Worm (Caenorhabditis elegans) whole organism, young adult: ENCODE measurements around the gene tctn-1.
A peak's percentile ranks its signal among the peaks of the same experiment; 100 is the strongest.

Experiments used
- B0019.2 ChIP-seq: fragments of 200-800 bp; sonication (Bioruptor generic); conservative IDR thresholded peaks from 2 replicates; pipeline ENCODE4 v1.3.6; 2022; ENCODE audit warnings: missing genetic modification reagents, missing genetic modification characterization, missing compliant biosample characterization
- F10E7.11 ChIP-seq: sonication (generic microtip); optimal IDR thresholded peaks from 2 replicates; lab custom pipeline; 2017; ENCODE audit warnings: mild to moderate bottlenecking, missing genetic modification characterization, moderate library complexity, missing compliant biosample characterization
- F37B4.10 ChIP-seq: fragments of 200-800 bp; sonication (Bioruptor generic); IDR thresholded peaks from 2 replicates; pipeline ENCODE4 v1.3.6; 2022; ENCODE audit warnings: missing genetic modification characterization, missing compliant biosample characterization
- F57A8.1 ChIP-seq: fragments of 200-800 bp; sonication (Bioruptor generic); optimal IDR thresholded peaks from 2 replicates; lab custom pipeline; 2018; ENCODE audit warnings: mild to moderate bottlenecking, missing genetic modification characterization, moderate library complexity, missing compliant biosample characterization
- K12H6.12 ChIP-seq: fragments of 200-800 bp; sonication (Bioruptor generic); optimal IDR thresholded peaks from 2 replicates; lab custom pipeline; 2018; ENCODE audit warnings: mild to moderate bottlenecking, missing genetic modification characterization, missing compliant biosample characterization
- T07F8.4 ChIP-seq: sonication (generic microtip); optimal IDR thresholded peaks from 2 replicates; lab custom pipeline; 2016; ENCODE audit warnings: mild to moderate bottlenecking, missing genetic modification characterization, moderate library complexity, missing compliant biosample characterization
- Y56A3A.18 ChIP-seq: fragments of 200-800 bp; sonication (Bioruptor generic); IDR thresholded peaks from 2 replicates; pipeline ENCODE4 v1.3.6; 2022; ENCODE audit warnings: missing genetic modification reagents, missing genetic modification characterization, missing compliant biosample characterization
- Y67H2A.10 ChIP-seq: fragments of 200-800 bp; sonication (Bioruptor generic); conservative IDR thresholded peaks from 2 replicates; pipeline ENCODE4 v1.3.6; 2022; ENCODE audit warnings: missing genetic modification reagents, missing genetic modification characterization, missing compliant biosample characterization
- ZK185.1 ChIP-seq: sonication (generic microtip); optimal IDR thresholded peaks from 2 replicates; lab custom pipeline; 2016; ENCODE audit warnings: mild to moderate bottlenecking, missing genetic modification characterization, missing compliant biosample characterization; ENCODE audit not compliant: poor library complexity, severe bottlenecking
- akir-1 ChIP-seq: fragments of 200-800 bp; sonication (Bioruptor generic); optimal IDR thresholded peaks from 2 replicates; lab custom pipeline; 2018; ENCODE audit warnings: mild to moderate bottlenecking, missing genetic modification characterization, moderate library complexity, missing compliant biosample characterization
- athp-1 ChIP-seq: sonication (generic microtip); optimal IDR thresholded peaks from 2 replicates; lab custom pipeline; 2017; ENCODE audit warnings: mild to moderate bottlenecking, missing genetic modification characterization, missing compliant biosample characterization
- bed-2 ChIP-seq: fragments of 200-800 bp; sonication (Bioruptor generic); IDR thresholded peaks from 2 replicates; pipeline ENCODE4 v1.3.6; 2022; ENCODE audit warnings: missing genetic modification reagents, missing genetic modification characterization, missing compliant biosample characterization
- ccch-3 ChIP-seq: fragments of 200-800 bp; sonication (Bioruptor generic); optimal IDR thresholded peaks from 2 replicates; lab custom pipeline; 2018; ENCODE audit warnings: mild to moderate bottlenecking, missing genetic modification characterization, missing compliant biosample characterization
- ceh-27 ChIP-seq: fragments of 200-800 bp; sonication (Bioruptor generic); optimal IDR thresholded peaks from 2 replicates; lab custom pipeline; 2018; ENCODE audit warnings: mild to moderate bottlenecking, missing genetic modification characterization, moderate library complexity, missing compliant biosample characterization
- die-1 ChIP-seq: sonication (generic microtip); optimal IDR thresholded peaks from 2 replicates; lab custom pipeline; 2016; ENCODE audit warnings: missing genotype, mild to moderate bottlenecking, missing genetic modification characterization, missing compliant biosample characterization
- egl-18 ChIP-seq: fragments of 200-800 bp; sonication (Bioruptor generic); IDR thresholded peaks from 2 replicates; pipeline ENCODE4 v1.3.6; 2022; ENCODE audit warnings: missing genetic modification reagents, missing genetic modification characterization, missing compliant biosample characterization
- egrh-3 ChIP-seq: fragments of 200-800 bp; sonication (Bioruptor generic); IDR thresholded peaks from 2 replicates; pipeline ENCODE4 v1.3.6; 2022; ENCODE audit warnings: missing genetic modification reagents, missing genetic modification characterization, missing compliant biosample characterization
- ekl-4 ChIP-seq: fragments of 200-800 bp; sonication (Bioruptor generic); IDR thresholded peaks from 2 replicates; pipeline ENCODE4 v1.3.6; 2022; ENCODE audit warnings: missing genetic modification reagents, missing genetic modification characterization, missing compliant biosample characterization
- fkh-3 ChIP-seq: sonication (generic microtip); optimal IDR thresholded peaks from 2 replicates; lab custom pipeline; 2016; ENCODE audit warnings: mild to moderate bottlenecking, missing genetic modification characterization, missing compliant biosample characterization
- him-1 ChIP-seq: sonication (generic microtip); optimal IDR thresholded peaks from 2 replicates; lab custom pipeline; 2016; ENCODE audit warnings: missing genotype, missing genetic modification reagents, missing genetic modification characterization, missing compliant biosample characterization
- hlh-12 ChIP-seq: sonication (generic microtip); optimal IDR thresholded peaks from 2 replicates; lab custom pipeline; 2016; ENCODE audit warnings: missing genetic modification characterization, missing compliant biosample characterization
- hmg-20 ChIP-seq: fragments of 200-800 bp; sonication (Bioruptor generic); IDR thresholded peaks from 2 replicates; pipeline ENCODE4 v1.3.6; 2022; ENCODE audit warnings: missing genetic modification reagents, missing genetic modification characterization, missing compliant biosample characterization
- lag-1 ChIP-seq: fragments of 200-800 bp; sonication (Bioruptor generic); IDR thresholded peaks from 2 replicates; pipeline ENCODE4 v1.3.6; 2022; ENCODE audit warnings: missing genetic modification reagents, missing genetic modification characterization, missing compliant biosample characterization
- let-526 ChIP-seq: fragments of 200-800 bp; sonication (Bioruptor generic); IDR thresholded peaks from 2 replicates; pipeline ENCODE4 v1.3.6; 2022; ENCODE audit warnings: missing genetic modification reagents, missing genetic modification characterization, missing compliant biosample characterization
- lin-26 ChIP-seq: fragments of 200-800 bp; sonication (Bioruptor generic); IDR thresholded peaks from 2 replicates; pipeline ENCODE4 v1.3.6; 2022; ENCODE audit warnings: missing genetic modification reagents, missing genetic modification characterization, missing compliant biosample characterization
- lin-54 ChIP-seq: fragments of 200-800 bp; sonication (Bioruptor generic); optimal IDR thresholded peaks from 2 replicates; lab custom pipeline; 2018; ENCODE audit warnings: mild to moderate bottlenecking, missing genetic modification characterization, missing compliant biosample characterization
- lsl-1 ChIP-seq: fragments of 200-800 bp; sonication (Bioruptor generic); optimal IDR thresholded peaks from 2 replicates; lab custom pipeline; 2018; ENCODE audit warnings: mild to moderate bottlenecking, missing genetic modification characterization, moderate library complexity, missing compliant biosample characterization
- lsy-27 ChIP-seq: sonication (generic microtip); optimal IDR thresholded peaks from 2 replicates; lab custom pipeline; 2017; ENCODE audit warnings: missing genetic modification characterization, mild to moderate bottlenecking, missing compliant biosample characterization, antibody characterized with exemption, missing genotype, borderline replicate concordance; ENCODE audit not compliant: insufficient read depth
- madf-3 ChIP-seq: fragments of 200-800 bp; sonication (Bioruptor generic); IDR thresholded peaks from 2 replicates; pipeline ENCODE4 v1.3.6; 2022; ENCODE audit warnings: missing genetic modification reagents, missing genetic modification characterization, missing compliant biosample characterization
- madf-6 ChIP-seq: fragments of 200-800 bp; sonication (Bioruptor generic); IDR thresholded peaks from 2 replicates; pipeline ENCODE4 v1.3.6; 2022; ENCODE audit warnings: missing genetic modification reagents, missing genetic modification characterization, missing compliant biosample characterization
- mes-4 ChIP-seq: sonication (generic microtip); optimal IDR thresholded peaks from 2 replicates; lab custom pipeline; 2016; ENCODE audit warnings: missing genotype, missing genetic modification characterization, missing compliant biosample characterization
- nfya-2 ChIP-seq: fragments of 200-800 bp; sonication (Bioruptor generic); IDR thresholded peaks from 2 replicates; pipeline ENCODE4 v1.3.6; 2022; ENCODE audit warnings: missing genetic modification reagents, missing genetic modification characterization, missing compliant biosample characterization
- nfyb-1 ChIP-seq: fragments of 200-800 bp; sonication (Bioruptor generic); IDR thresholded peaks from 2 replicates; pipeline ENCODE4 v1.3.6; 2022; ENCODE audit warnings: missing genetic modification reagents, missing genetic modification characterization, missing compliant biosample characterization
- nhr-179 ChIP-seq: sonication (generic microtip); optimal IDR thresholded peaks from 2 replicates; lab custom pipeline; 2016; ENCODE audit warnings: mild to moderate bottlenecking, missing genetic modification characterization, missing compliant biosample characterization
- rcor-1 ChIP-seq: fragments of 200-800 bp; sonication (Bioruptor generic); IDR thresholded peaks from 2 replicates; pipeline ENCODE4 v1.3.6; 2022; ENCODE audit warnings: missing genetic modification reagents, missing genetic modification characterization, missing compliant biosample characterization
- rpc-1 ChIP-seq, 2 experiments: fragments of 150-350 bp in 1 of 2; sonication (generic microtip) in 1 of 2; optimal IDR thresholded peaks; 2 replicates each; lab custom pipeline; 2014 to 2018; ENCODE audit warnings: missing biosample characterization in 1 of 2, missing genetic modification characterization in 1 of 2, missing genetic modification reagents in 1 of 2, missing genotype in 1 of 2
- somi-1 ChIP-seq: fragments of 200-800 bp; sonication (Bioruptor generic); optimal IDR thresholded peaks from 2 replicates; lab custom pipeline; 2018; ENCODE audit warnings: mild to moderate bottlenecking, missing genetic modification characterization, missing compliant biosample characterization
- tbp1 ChIP-seq: fragments of 200-800 bp; sonication (Bioruptor generic); optimal IDR thresholded peaks from 2 replicates; lab custom pipeline; 2018; ENCODE audit warnings: mild to moderate bottlenecking, missing genetic modification characterization, missing compliant biosample characterization
- unc-130 ChIP-seq: sonication (generic microtip); optimal IDR thresholded peaks from 2 replicates; lab custom pipeline; 2016; ENCODE audit warnings: missing genetic modification reagents, missing genetic modification characterization, missing compliant biosample characterization
- unc-62 ChIP-seq: fragments of 150-350 bp; optimal IDR thresholded peaks from 2 replicates; lab custom pipeline; 2014; ENCODE audit warnings: missing biosample characterization, missing genetic modification reagents, missing genetic modification characterization
- zfh-2 ChIP-seq: fragments of 200-800 bp; sonication (Bioruptor generic); conservative IDR thresholded peaks from 2 replicates; pipeline ENCODE4 v1.3.6; 2022; ENCODE audit warnings: missing genetic modification reagents, missing genetic modification characterization, missing compliant biosample characterization
- ztf-26 ChIP-seq: sonication (generic microtip); optimal IDR thresholded peaks from 2 replicates; lab custom pipeline; 2017; ENCODE audit warnings: missing genetic modification characterization, missing compliant biosample characterization
- ztf-6 ChIP-seq: fragments of 200-800 bp; sonication (Bioruptor generic); IDR thresholded peaks from 2 replicates; pipeline ENCODE4 v1.3.6; 2022; ENCODE audit warnings: missing genetic modification reagents, missing genetic modification characterization, missing compliant biosample characterization

Gene tctn-1

ce11 chrIV:4749728-4750278, 2.2 kb upstream of the tctn-1 start, which contains the start of the genes rpl-20 and Y17G9B.5 (continued):
- TF ChIP-seq akir-1 (GFP tag; lab: Kevin White, UChicago) (peak; percentile 80), athp-1 (peak; percentile 100), somi-1 (GFP tag; lab: Kevin White, UChicago) (peak; percentile 100), lsl-1 (GFP tag; lab: Kevin White, UChicago) (peak; percentile 100)

- TF ChIP-seq him-1 (tag; lab: Kevin White, UChicago) (no peak), somi-1 (GFP tag; lab: Kevin White, UChicago) (no peak), egrh-3 (GFP tag; lab: Robert Waterston, UW) (0 out of 2 replicates have a peak, but pooled peaks have one; percentile 4), F10E7.11 (tag; lab: Kevin White, UChicago) (no peak), nfyb-1 (GFP tag; lab: Robert Waterston, UW) (peak; percentile 5; the same call in 1 of the 2 replicates), zfh-2 (GFP tag; lab: Robert Waterston, UW) (peak; percentile 75), ceh-27 (no peak)
- TF ChIP-seq, all 124 proteins: peak for 3
Observed at ce11 chrIV:4749155-4749554, 1.5 kb upstream of the tctn-1 start.

- TF ChIP-seq Y67H2A.10 (GFP tag; lab: Robert Waterston, UW): no peak
- no peak for TF ChIP-seq lag-1
- TF ChIP-seq madf-3 (GFP tag; lab: Robert Waterston, UW): peak; percentile 79
- peak; percentile 79; the same call in 1 of the 2 replicates for TF ChIP-seq ekl-4 (GFP tag; lab: Robert Waterston, UW)
- TF ChIP-seq mes-4 (tag; lab: Kevin White, UChicago): peak; percentile 6
- TF ChIP-seq nfya-2: 0 out of 2 replicates have a peak, but pooled peaks have one; percentile 19
- no peak for TF ChIP-seq ccch-3 (GFP tag; lab: Kevin White, UChicago)
- TF ChIP-seq tbp1 (GFP tag; lab: Kevin White, UChicago): peak; percentile 59
- TF ChIP-seq F57A8.1 (GFP tag; lab: Kevin White, UChicago): no peak
- no peak for TF ChIP-seq bed-2 (GFP tag; lab: Robert Waterston, UW)
- peak; percentile 61; the same call in 1 of the 2 replicates for TF ChIP-seq rcor-1 (GFP tag; lab: Robert Waterston, UW)
- no peak for TF ChIP-seq nhr-179
- TF ChIP-seq ceh-27: peak; percentile 20
- no peak for TF ChIP-seq unc-62 (GFP tag; lab: Kevin White, UChicago)
- peak; percentile 43 for TF ChIP-seq unc-130 (GFP tag; lab: Kevin White, UChicago)
- TF ChIP-seq F37B4.10 (GFP tag; lab: Robert Waterston, UW): no peak
- TF ChIP-seq B0019.2 (GFP tag; lab: Robert Waterston, UW): no peak
- TF ChIP-seq ztf-26 (tag; lab: Kevin White, UChicago): peak; percentile 72
- TF ChIP-seq fkh-3: no peak
- TF ChIP-seq madf-6 (GFP tag; lab: Robert Waterston, UW): peak; percentile 81
- no peak for TF ChIP-seq lsy-27 (tag; lab: Kevin White, UChicago)
- no peak for TF ChIP-seq hlh-12 (tag; lab: Kevin White, UChicago)
- no peak for TF ChIP-seq T07F8.4
- TF ChIP-seq K12H6.12 (tag; lab: Kevin White, UChicago): peak; percentile 45
- TF ChIP-seq Y56A3A.18 (GFP tag; lab: Robert Waterston, UW): peak; percentile 47; the same call in 1 of the 2 replicates
- TF ChIP-seq lin-26 (GFP tag; lab: Robert Waterston, UW): peak; percentile 66
- 0 out of 2 replicates have a peak, but pooled peaks have one; percentile 4 for TF ChIP-seq egl-18 (GFP tag; lab: Robert Waterston, UW)
- peak; percentile 49 for TF ChIP-seq ZK185.1 (tag; lab: Kevin White, UChicago)
- TF ChIP-seq rpc-1 (optimal IDR thresholded peaks at IDR 0.05; lab: Kevin White, UChicago): no peak
- TF ChIP-seq rpc-1 (tag; optimal IDR thresholded peaks at IDR 0.05; lab: Kevin White, UChicago): no peak
- TF ChIP-seq let-526 (GFP tag; lab: Robert Waterston, UW): no peak
- TF ChIP-seq hmg-20 (GFP tag; lab: Robert Waterston, UW): no peak
- peak; percentile 71 for TF ChIP-seq lin-54 (GFP tag; lab: Kevin White, UChicago)
- no peak for TF ChIP-seq die-1 (tag; lab: Kevin White, UChicago)
- TF ChIP-seq ztf-6 (GFP tag; lab: Robert Waterston, UW): 0 out of 2 replicates have a peak, but pooled peaks have one; percentile 44
Observed at ce11 chrIV:4748408-4749105, 925 bp upstream of the tctn-1 start, which contains the start of gene cyc-2.1. Gene cyc-2.1 (minus strand): TSS chrIV:4749012.
